Fruit fly (Drosophila melanogaster) whole organism, embryonic: ENCODE results near the gene simj.

Experiments
- Antp ChIP-seq: fragments of 200-800 bp; sonication (Bioruptor generic); optimal IDR thresholded peaks from 3 replicates; lab custom pipeline; 2016; ENCODE audit warnings: missing biosample characterization, missing genetic modification characterization
- Atf3 ChIP-seq: fragments of 200-800 bp; sonication (Bioruptor generic); optimal IDR thresholded peaks from 3 replicates; lab custom pipeline; 2016; ENCODE audit warnings: missing biosample characterization, missing genetic modification characterization
- Blimp-1 ChIP-seq: fragments of 200-800 bp; sonication (Bioruptor generic); optimal IDR thresholded peaks from 3 replicates; lab custom pipeline; 2018; ENCODE audit warnings: missing biosample characterization, missing genetic modification characterization, mild to moderate bottlenecking, moderate library complexity, missing genetic modification reagents
- CG11504 ChIP-seq: fragments of 200-800 bp; sonication (Bioruptor generic); optimal IDR thresholded peaks from 3 replicates; lab custom pipeline; 2019; ENCODE audit warnings: missing biosample characterization, mild to moderate bottlenecking, missing genetic modification characterization, moderate library complexity
- CG17612 ChIP-seq: fragments of 200-800 bp; sonication (Bioruptor generic); IDR thresholded peaks from 2 replicates; pipeline ENCODE4 v1.3.6; 2022; ENCODE audit warnings: missing biosample characterization, missing genetic modification characterization
- CG31388 ChIP-seq: fragments of 200-800 bp; sonication (Bioruptor generic); optimal IDR thresholded peaks from 2 replicates; lab custom pipeline; 2016; ENCODE audit warnings: missing biosample characterization, missing genetic modification characterization
- CG32767 ChIP-seq: fragments of 200-800 bp; sonication (Bioruptor generic); IDR thresholded peaks from 2 replicates; pipeline ENCODE4 v1.3.6; 2022; ENCODE audit warnings: missing biosample characterization, missing genetic modification characterization
- CG3281 ChIP-seq: fragments of 200-800 bp; sonication (Bioruptor generic); optimal IDR thresholded peaks from 3 replicates; lab custom pipeline; 2017; ENCODE audit warnings: missing biosample characterization, mild to moderate bottlenecking, missing genetic modification characterization
- CG3726 ChIP-seq: fragments of 200-800 bp; sonication (Bioruptor generic); IDR thresholded peaks from 3 replicates; pipeline ENCODE4, ENCODE4 v1.3.6; 2022; ENCODE audit warnings: missing biosample characterization, missing genetic modification characterization
- CG6254 ChIP-seq: fragments of 200-800 bp; sonication (Bioruptor generic); optimal IDR thresholded peaks from 3 replicates; lab custom pipeline; 2017; ENCODE audit warnings: mild to moderate bottlenecking, missing biosample characterization, missing genetic modification reagents, missing genetic modification characterization
- CG7271 ChIP-seq: fragments of 200-800 bp; sonication (Bioruptor generic); optimal IDR thresholded peaks from 2 replicates; lab custom pipeline; 2018; ENCODE audit warnings: missing biosample characterization, mild to moderate bottlenecking, missing genetic modification characterization, moderate library complexity
- CG7786 ChIP-seq: fragments of 200-800 bp; sonication (Bioruptor generic); optimal IDR thresholded peaks from 2 replicates; lab custom pipeline; 2016; ENCODE audit warnings: missing biosample characterization, missing genetic modification characterization
- CG7839 ChIP-seq: fragments of 200-800 bp; sonication (Bioruptor generic); optimal IDR thresholded peaks from 3 replicates; lab custom pipeline; 2018; ENCODE audit warnings: missing biosample characterization, mild to moderate bottlenecking, missing genetic modification characterization, moderate library complexity
- CG9437 ChIP-seq: fragments of 200-800 bp; sonication (Bioruptor generic); optimal IDR thresholded peaks from 2 replicates; lab custom pipeline; 2018; ENCODE audit warnings: missing biosample characterization, mild to moderate bottlenecking, missing genetic modification characterization
- CG9727 ChIP-seq: fragments of 200-800 bp; sonication (Bioruptor generic); optimal IDR thresholded peaks from 3 replicates; lab custom pipeline; 2017; ENCODE audit warnings: missing biosample characterization, mild to moderate bottlenecking, missing genetic modification characterization
- Dip2 ChIP-seq: fragments of 200-800 bp; sonication (Bioruptor generic); IDR thresholded peaks from 2 replicates; pipeline ENCODE4 v1.3.6; 2022; ENCODE audit warnings: missing biosample characterization, missing genetic modification characterization
- Doc3 ChIP-seq: fragments of 200-800 bp; sonication (Bioruptor generic); IDR thresholded peaks from 3 replicates; pipeline ENCODE4 v1.3.6; 2022; ENCODE audit warnings: missing biosample characterization, missing genetic modification characterization; ENCODE audit not compliant: partially characterized antibody
- E2f1 ChIP-seq: fragments of 200-800 bp; sonication (Bioruptor generic); IDR thresholded peaks from 2 replicates; pipeline ENCODE4 v1.3.6; 2022; ENCODE audit warnings: missing biosample characterization, missing genetic modification characterization
- HLH4C ChIP-seq: fragments of 200-800 bp; sonication (Bioruptor generic); IDR thresholded peaks from 3 replicates; pipeline ENCODE4 v1.3.6; 2022; ENCODE audit warnings: missing biosample characterization, missing genetic modification characterization; ENCODE audit not compliant: partially characterized antibody
- HmgD ChIP-seq: fragments of 200-800 bp; sonication (Bioruptor generic); optimal IDR thresholded peaks from 3 replicates; lab custom pipeline; 2016; ENCODE audit warnings: missing biosample characterization, missing genetic modification characterization
- Hr3 ChIP-seq: fragments of 200-800 bp; sonication (Bioruptor generic); optimal IDR thresholded peaks from 3 replicates; lab custom pipeline; 2016; ENCODE audit warnings: missing biosample characterization, missing genetic modification characterization
- Mrtf ChIP-seq: fragments of 200-800 bp; sonication (Bioruptor generic); IDR thresholded peaks from 3 replicates; pipeline ENCODE4 v1.3.6; 2022; ENCODE audit warnings: missing biosample characterization, missing genetic modification characterization
- Poxn ChIP-seq: fragments of 200-800 bp; sonication (Bioruptor generic); IDR thresholded peaks from 2 replicates; pipeline ENCODE4 v1.3.6; 2022; ENCODE audit warnings: missing biosample characterization, missing genetic modification characterization
- Rx ChIP-seq: fragments of 200-800 bp; sonication (Bioruptor generic); IDR thresholded peaks from 2 replicates; pipeline ENCODE4 v1.3.6; 2022; ENCODE audit warnings: missing biosample characterization, missing genetic modification characterization
- Xbp1 ChIP-seq: fragments of 200-800 bp; sonication (Bioruptor generic); optimal IDR thresholded peaks from 3 replicates; lab custom pipeline; 2016; ENCODE audit warnings: missing biosample characterization, mild to moderate bottlenecking, missing genetic modification characterization
- ara ChIP-seq: fragments of 200-800 bp; sonication (Bioruptor generic); IDR thresholded peaks from 2 replicates; pipeline ENCODE4 v1.3.6; 2022; ENCODE audit warnings: missing biosample characterization, missing genetic modification characterization
- bab2 ChIP-seq: fragments of 200-800 bp; sonication (Bioruptor generic); optimal IDR thresholded peaks from 2 replicates; lab custom pipeline; 2016; ENCODE audit warnings: missing biosample characterization, missing genetic modification characterization
- cato ChIP-seq: fragments of 200-800 bp; sonication (Bioruptor generic); optimal IDR thresholded peaks from 2 replicates; lab custom pipeline; 2016; ENCODE audit warnings: missing biosample characterization, missing genetic modification characterization, borderline replicate concordance
- chn ChIP-seq: fragments of 200-800 bp; sonication (Bioruptor generic); optimal IDR thresholded peaks from 2 replicates; lab custom pipeline; 2016; ENCODE audit warnings: missing biosample characterization, missing genetic modification characterization
- cwo ChIP-seq: fragments of 200-800 bp; sonication (Bioruptor generic); optimal IDR thresholded peaks from 3 replicates; lab custom pipeline; 2017; ENCODE audit warnings: missing biosample characterization, missing genetic modification characterization, mild to moderate bottlenecking, moderate library complexity, missing genetic modification reagents
- dpn ChIP-seq, 2 experiments: fragments of 200-800 bp; sonication (Bioruptor generic); optimal IDR thresholded peaks; 3 replicates each; lab custom pipeline; 2016; ENCODE audit warnings: missing biosample characterization in 2 of 2, missing genetic modification characterization in 2 of 2
- esg ChIP-seq: fragments of 200-800 bp; sonication (Bioruptor generic); conservative IDR thresholded peaks from 2 replicates; pipeline ENCODE4 v1.3.6; 2022; ENCODE audit warnings: missing biosample characterization, missing genetic modification characterization
- eve ChIP-seq, 2 experiments: fragments of >200 bp; optimal IDR thresholded peaks; 2 replicates each; lab custom pipeline; 2017; ENCODE audit warnings: missing biosample characterization in 2 of 2, missing genetic modification characterization in 2 of 2
- lola ChIP-seq, 3 experiments: fragments of >200 bp in 2 of 3; fragments of 200-800 bp in 1 of 3; sonication (Bioruptor generic) in 1 of 3; optimal IDR thresholded peaks; 2 replicates each; lab custom pipeline; 2017 to 2019; ENCODE audit warnings: missing biosample characterization in 3 of 3, missing genetic modification characterization in 3 of 3, mild to moderate bottlenecking in 1 of 3, moderate library complexity in 1 of 3
- pfk ChIP-seq: fragments of 200-800 bp; sonication (Bioruptor generic); optimal IDR thresholded peaks from 2 replicates; lab custom pipeline; 2018; ENCODE audit warnings: missing biosample characterization, mild to moderate bottlenecking, missing genetic modification characterization, moderate library complexity
- repo ChIP-seq: fragments of 200-800 bp; sonication (Bioruptor generic); optimal IDR thresholded peaks from 2 replicates; lab custom pipeline; 2016; ENCODE audit warnings: missing biosample characterization, missing genetic modification characterization
- rib ChIP-seq: fragments of 200-800 bp; sonication (Bioruptor generic); IDR thresholded peaks from 2 replicates; pipeline ENCODE4 v1.3.6; 2022; ENCODE audit warnings: missing biosample characterization, missing genetic modification characterization
- row ChIP-seq: fragments of 200-800 bp; sonication (Bioruptor generic); IDR thresholded peaks from 3 replicates; pipeline ENCODE4 v1.3.6; 2022; ENCODE audit warnings: missing biosample characterization, missing genetic modification characterization
- run ChIP-seq: fragments of 200-800 bp; sonication (Bioruptor generic); optimal IDR thresholded peaks from 3 replicates; lab custom pipeline; 2018; ENCODE audit warnings: missing biosample characterization, mild to moderate bottlenecking, missing genetic modification characterization
- sd ChIP-seq: fragments of 200-800 bp; sonication (Bioruptor generic); optimal IDR thresholded peaks from 3 replicates; lab custom pipeline; 2018; ENCODE audit warnings: missing biosample characterization, mild to moderate bottlenecking, missing genetic modification characterization, moderate library complexity
- sens ChIP-seq: fragments of 200-800 bp; sonication (Bioruptor generic); peaks from one replicate; lab custom pipeline; 2016; ENCODE audit warnings: missing biosample characterization, missing genetic modification characterization
- sr ChIP-seq: fragments of 200-800 bp; sonication (Bioruptor generic); IDR thresholded peaks from 3 replicates; pipeline ENCODE4 v1.3.6; 2022; ENCODE audit warnings: missing biosample characterization, missing genetic modification characterization
- ssp ChIP-seq: fragments of 200-800 bp; sonication (Bioruptor generic); IDR thresholded peaks from 2 replicates; pipeline ENCODE4 v1.3.6; 2022; ENCODE audit warnings: missing biosample characterization, missing genetic modification characterization
- vnd ChIP-seq: fragments of 200-800 bp; sonication (Bioruptor generic); IDR thresholded peaks from 3 replicates; pipeline ENCODE4 v1.3.6; 2022; ENCODE audit warnings: missing biosample characterization, missing genetic modification characterization; ENCODE audit not compliant: partially characterized antibody
- vvl ChIP-seq: fragments of 200-800 bp; sonication (Bioruptor generic); IDR thresholded peaks from 2 replicates; pipeline ENCODE4 v1.3.6; 2022; ENCODE audit warnings: missing biosample characterization, missing genetic modification characterization

Gene simj

DNA sequence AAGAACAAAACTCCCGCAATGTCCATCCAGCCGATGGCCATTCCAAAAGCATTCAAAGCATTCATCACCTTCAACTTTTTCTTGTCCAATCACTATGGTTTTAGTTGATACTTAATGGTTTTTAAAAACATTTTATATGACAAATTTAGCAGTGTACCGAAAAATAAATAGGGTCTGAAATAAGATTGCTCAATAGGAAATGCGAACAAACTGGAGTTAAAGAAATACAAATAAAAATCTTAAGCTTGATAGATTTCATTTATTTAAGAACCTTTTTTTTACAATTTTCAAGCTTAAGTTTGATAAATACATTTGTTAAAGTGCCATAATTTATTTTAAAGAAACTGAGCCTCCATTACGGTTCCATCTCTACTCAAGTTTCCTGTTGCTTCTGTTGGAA is 39.0 kb upstream of the simj start, which contains the start of gene CG43127:
Gene CG43127 (minus strand): TSS at position 101 of the 400 bp plus-strand sequence.
- TF ChIP-seq Atf3 (no peak), bab2 (GFP tag; lab: Kevin White, UChicago) (no peak), cwo (GFP tag; lab: Kevin White, UChicago) (no peak), CG11504 (no peak), CG3726 (GFP tag; lab: Robert Waterston, UW) (no peak)
- TF ChIP-seq, all 482 proteins: peak for 0

DNA sequence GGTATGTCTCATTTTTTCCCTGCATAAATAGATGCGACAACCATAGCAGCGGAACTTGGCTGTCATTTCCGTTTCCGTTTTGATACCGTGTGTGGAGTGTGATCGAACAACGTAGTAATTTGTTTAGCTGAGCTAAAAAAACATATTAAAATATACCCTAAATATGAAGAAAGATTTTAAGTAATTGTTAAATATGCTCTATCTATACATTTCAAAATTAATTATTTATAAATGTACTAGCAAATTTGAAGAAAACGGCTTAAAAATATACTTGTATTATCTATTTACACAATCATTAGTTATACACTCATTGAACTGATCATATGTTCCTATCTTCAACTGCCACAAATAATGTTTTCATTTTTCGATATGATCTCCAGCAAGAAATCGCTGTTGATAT is 38.3 kb upstream of the simj start, which contains the start of gene CG34238:
Gene CG34238 (plus strand): TSS at position 301 of the 400 bp plus-strand sequence.
- TF ChIP-seq CG17612 (GFP tag; lab: Robert Waterston, UW) = no peak
- TF ChIP-seq CG32767 (GFP tag; lab: Robert Waterston, UW) = no peak
- no peak for TF ChIP-seq Rx (GFP tag; lab: Robert Waterston, UW)
- TF ChIP-seq Blimp-1 (GFP tag; lab: Kevin White, UChicago) = no peak
- TF ChIP-seq Xbp1 (GFP tag; lab: Kevin White, UChicago) = no peak
- TF ChIP-seq Dip2 (GFP tag; lab: Robert Waterston, UW) = no peak
- TF ChIP-seq sens = no peak
- no peak for TF ChIP-seq chn (GFP tag; lab: Kevin White, UChicago)
- no peak for TF ChIP-seq repo (GFP tag; lab: Kevin White, UChicago)
- TF ChIP-seq E2f1 = no peak

DNA sequence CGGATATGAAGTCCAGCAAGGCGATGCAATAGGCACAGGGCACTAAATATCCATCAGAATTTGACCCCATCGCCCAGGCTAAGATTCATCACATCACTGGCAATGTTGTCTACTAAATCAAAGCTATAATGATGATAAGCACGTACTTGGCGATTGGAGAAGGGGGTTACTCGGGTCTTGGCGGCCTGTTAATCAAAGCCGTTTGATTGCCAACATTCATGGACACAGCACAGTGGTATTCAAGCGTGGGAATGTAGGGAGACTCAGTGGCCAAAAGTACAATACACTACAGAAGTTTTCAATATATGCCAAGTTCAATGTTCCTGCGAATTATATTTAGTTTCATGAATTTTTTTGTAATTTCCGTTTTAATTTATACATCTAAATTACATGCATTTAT is 36.2 kb upstream of the simj start, which contains the start of gene CG14151:
Gene CG14151 (minus strand): TSS at position 101 of the 400 bp plus-strand sequence.
- no peak for TF ChIP-seq CG3281
- no peak for TF ChIP-seq rib (GFP tag; lab: Robert Waterston, UW)
- no peak for TF ChIP-seq bab2 (GFP tag; lab: Kevin White, UChicago)
- no peak for TF ChIP-seq Hr3 (GFP tag; lab: Kevin White, UChicago)
- no peak for TF ChIP-seq HmgD (GFP tag; lab: Kevin White, UChicago)
- TF ChIP-seq row (GFP tag; lab: Robert Waterston, UW) = no peak
- TF ChIP-seq ssp (GFP tag; lab: Robert Waterston, UW) = no peak
- TF ChIP-seq CG7271 = no peak
- no peak for TF ChIP-seq CG7839 (tag; lab: Kevin White, UChicago)
- TF ChIP-seq CG9727 (GFP tag; lab: Kevin White, UChicago) = no peak
- TF ChIP-seq run = no peak
- no peak for TF ChIP-seq CG9437 (GFP tag; lab: Kevin White, UChicago)
- no peak for TF ChIP-seq HLH4C (GFP tag; lab: Robert Waterston, UW)
- TF ChIP-seq Antp (GFP tag; lab: Kevin White, UChicago) = no peak

DNA sequence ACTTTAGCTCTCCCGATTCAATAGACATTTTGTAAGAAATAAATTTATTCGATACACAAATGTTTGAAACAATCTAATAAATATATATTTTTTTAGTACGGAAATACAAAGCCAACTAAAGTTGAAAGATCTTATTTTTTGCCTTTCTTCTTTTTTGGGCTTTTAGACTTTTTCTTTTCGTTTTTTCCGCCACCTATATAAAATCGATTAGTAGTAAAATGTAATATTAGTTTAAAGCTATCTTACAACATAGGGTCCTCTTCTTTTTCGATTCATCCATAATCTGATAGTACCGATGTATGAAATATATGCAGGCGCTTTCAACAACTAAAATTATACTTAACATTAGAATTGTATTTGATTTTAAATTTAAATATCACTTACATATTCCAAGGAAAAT is 34.6 kb upstream of the simj start, which contains the start of gene CG42536:
Gene CG42536 (minus strand): TSS at position 101 of the 400 bp plus-strand sequence.
- TF ChIP-seq esg (GFP tag; lab: Robert Waterston, UW) (no peak), vvl (GFP tag; lab: Robert Waterston, UW) (no peak)

DNA sequence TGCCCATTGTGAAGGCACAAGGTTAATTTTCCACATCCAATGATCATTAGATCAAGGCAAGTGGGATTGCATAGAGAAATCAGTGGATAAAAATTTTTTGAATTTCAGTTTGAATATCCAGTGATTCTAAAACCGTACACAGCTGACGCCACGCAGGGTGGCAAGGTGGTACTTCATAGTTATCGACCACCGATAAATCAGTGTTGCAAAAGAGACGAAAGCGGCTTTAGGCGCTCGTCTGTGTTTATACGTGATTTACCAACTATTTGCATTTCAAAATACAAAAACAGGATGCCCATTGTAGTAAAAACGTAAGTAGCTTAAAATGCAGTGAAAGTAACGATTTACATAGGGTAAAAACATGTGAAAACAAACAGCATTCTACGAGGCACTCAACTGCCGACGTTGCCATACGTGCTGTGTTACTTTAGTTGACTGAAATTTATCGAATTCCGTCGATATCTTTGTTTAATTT is 33.6 kb upstream of the simj start, which contains the start of the genes CG42535, CG34001 and hay:
Gene CG42535 (minus strand): TSS at position 51 of the 475 bp plus-strand sequence.
Gene CG34001 (plus strand): TSS at position 195 of the 475 bp plus-strand sequence.
Gene hay (plus strand): TSS at position 195 of the 475 bp plus-strand sequence.
- TF ChIP-seq eve (GFP tag; optimal IDR thresholded peaks at IDR 0.05; lab: Kevin White, UChicago) (no peak), vvl (GFP tag; lab: Robert Waterston, UW) (no peak), ara (GFP tag; lab: Robert Waterston, UW) (no peak), Poxn (GFP tag; lab: Robert Waterston, UW) (no peak), Doc3 (GFP tag; lab: Robert Waterston, UW) (no peak), Mrtf (GFP tag; lab: Robert Waterston, UW) (no peak), lola (GFP tag; optimal IDR thresholded peaks at IDR 0.05; lab: Kevin White, UChicago) (no peak), vnd (GFP tag; lab: Robert Waterston, UW) (no peak), sd (peak; percentile 77), pfk (GFP tag; lab: Kevin White, UChicago) (no peak), sr (no peak), dpn (GFP tag; optimal IDR thresholded peaks at IDR 0.05; lab: Kevin White, UChicago) (no peak), cato (no peak), CG6254 (no peak), CG7786 (GFP tag; lab: Kevin White, UChicago) (no peak), CG31388 (GFP tag; lab: Kevin White, UChicago) (no peak), run (no peak)
